Worm (Caenorhabditis elegans) whole organism, L3 larva: ENCODE results near the gene D2096.10.
A peak's percentile ranks its signal among the peaks of the same experiment; 100 is the strongest.
"Not testable (repeated sequence)": the region's sequence is repeated elsewhere in the genome, so short reads cannot be mapped to it uniquely, and the experiment has no call there.

Source experiments
- R02D3.7 ChIP-seq: fragments of 150-350 bp; optimal IDR thresholded peaks from 2 replicates; lab custom pipeline; 2014; ENCODE audit warnings: missing biosample characterization, missing genetic modification characterization
- ZK546.5 ChIP-seq: sonication (generic microtip); optimal IDR thresholded peaks from 2 replicates; lab custom pipeline; 2017; ENCODE audit warnings: missing biosample characterization, missing genetic modification characterization
- aly-2 ChIP-seq: fragments of 150-350 bp; optimal IDR thresholded peaks from 2 replicates; lab custom pipeline; 2014; ENCODE audit warnings: missing biosample characterization, missing genetic modification characterization
- ama-1 ChIP-seq: fragments of 150-350 bp; optimal IDR thresholded peaks from 2 replicates; lab custom pipeline; 2018
- ceh-16 ChIP-seq: sonication (generic microtip); optimal IDR thresholded peaks from 2 replicates; lab custom pipeline; 2017; ENCODE audit warnings: missing biosample characterization, missing genetic modification characterization
- ceh-28 ChIP-seq: fragments of 150-350 bp; optimal IDR thresholded peaks from 2 replicates; lab custom pipeline; 2014; ENCODE audit warnings: missing biosample characterization, missing genetic modification reagents, missing genetic modification characterization
- ceh-82 ChIP-seq: fragments of 150-350 bp; optimal IDR thresholded peaks from 2 replicates; lab custom pipeline; 2014; ENCODE audit warnings: missing biosample characterization, missing genetic modification characterization
- ceh-9 ChIP-seq: sonication (generic microtip); optimal IDR thresholded peaks from 2 replicates; lab custom pipeline; 2018; ENCODE audit warnings: missing biosample characterization, missing genetic modification characterization
- daf-12 ChIP-seq: fragments of 150-350 bp; optimal IDR thresholded peaks from 2 replicates; lab custom pipeline; 2014; ENCODE audit warnings: missing biosample characterization, missing genetic modification reagents, missing genetic modification characterization
- egl-27 ChIP-seq: sonication (generic microtip); optimal IDR thresholded peaks from 4 replicates; lab custom pipeline; 2017; ENCODE audit warnings: missing biosample characterization, missing genetic modification reagents, missing genetic modification characterization
- egl-5 ChIP-seq: fragments of 150-350 bp; optimal IDR thresholded peaks from 2 replicates; lab custom pipeline; 2017; ENCODE audit warnings: missing biosample characterization, missing genetic modification reagents, missing genetic modification characterization, inconsistent platforms
- elt-1 ChIP-seq: fragments of 150-350 bp; optimal IDR thresholded peaks from 2 replicates; lab custom pipeline; 2014; ENCODE audit warnings: missing biosample characterization, missing genetic modification characterization
- elt-2 ChIP-seq: sonication (generic microtip); optimal IDR thresholded peaks from 2 replicates; lab custom pipeline; 2016; ENCODE audit warnings: missing genetic modification reagents, mild to moderate bottlenecking, missing genetic modification characterization, missing compliant biosample characterization
- elt-3 ChIP-seq, 3 experiments: fragments of 150-350 bp in 1 of 3; sonication (generic microtip) in 2 of 3; optimal IDR thresholded peaks; 2 replicates in 2 of 3; 4 replicates in 1 of 3; lab custom pipeline; 2014 to 2017; ENCODE audit warnings: missing biosample characterization in 3 of 3, missing genetic modification characterization in 3 of 3
- eor-1 ChIP-seq, 2 experiments: fragments of 150-350 bp; optimal IDR thresholded peaks; 2 replicates each; lab custom pipeline; 2014 to 2018; ENCODE audit warnings: missing biosample characterization in 2 of 2, missing genetic modification characterization in 2 of 2
- fkh-10 ChIP-seq: sonication (generic microtip); optimal IDR thresholded peaks from 2 replicates; lab custom pipeline; 2017; ENCODE audit warnings: missing biosample characterization, missing genetic modification reagents, missing genetic modification characterization
- fkh-2 ChIP-seq: fragments of 150-350 bp; optimal IDR thresholded peaks from 2 replicates; lab custom pipeline; 2014; ENCODE audit warnings: missing biosample characterization, missing genetic modification reagents, missing genetic modification characterization
- fos-1 ChIP-seq: fragments of 150-350 bp; optimal IDR thresholded peaks from 2 replicates; lab custom pipeline; 2014; ENCODE audit warnings: missing biosample characterization, missing genetic modification characterization
- hmg-11 ChIP-seq: sonication (generic microtip); optimal IDR thresholded peaks from 2 replicates; lab custom pipeline; 2016; ENCODE audit warnings: missing genetic modification characterization, missing compliant biosample characterization
- jun-1 ChIP-seq: fragments of 150-350 bp; optimal IDR thresholded peaks from 2 replicates; lab custom pipeline; 2014; ENCODE audit warnings: missing biosample characterization, missing genetic modification reagents, missing genetic modification characterization
- lin-15B ChIP-seq: fragments of 150-350 bp; optimal IDR thresholded peaks from 2 replicates; lab custom pipeline; 2014; ENCODE audit warnings: missing biosample characterization, missing genetic modification characterization
- lin-39 ChIP-seq: fragments of 150-350 bp; optimal IDR thresholded peaks from 2 replicates; lab custom pipeline; 2018; ENCODE audit warnings: missing biosample characterization, missing genetic modification reagents, missing genetic modification characterization
- lsy-12 ChIP-seq: sonication (generic microtip); optimal IDR thresholded peaks from 2 replicates; lab custom pipeline; 2016; ENCODE audit warnings: mild to moderate bottlenecking, missing genetic modification characterization, missing compliant biosample characterization
- mdl-1 ChIP-seq: fragments of 150-350 bp; optimal IDR thresholded peaks from 2 replicates; lab custom pipeline; 2014; ENCODE audit warnings: missing biosample characterization, missing genetic modification characterization
- mml-1 ChIP-seq: fragments of 150-350 bp; sonication (generic microtip); optimal IDR thresholded peaks from 3 replicates; lab custom pipeline; 2014; ENCODE audit warnings: missing biosample characterization, missing genetic modification characterization
- nfya-1 ChIP-seq: sonication (generic microtip); optimal IDR thresholded peaks from 2 replicates; lab custom pipeline; 2017; ENCODE audit warnings: missing genetic modification characterization, mild to moderate bottlenecking, missing compliant biosample characterization, antibody characterized with exemption, moderate library complexity; ENCODE audit not compliant: insufficient read depth
- nhr-11 ChIP-seq: fragments of 150-350 bp; optimal IDR thresholded peaks from 2 replicates; lab custom pipeline; 2014; ENCODE audit warnings: missing biosample characterization, missing genetic modification characterization
- nhr-12 ChIP-seq: fragments of 150-350 bp; optimal IDR thresholded peaks from 2 replicates; lab custom pipeline; 2014; ENCODE audit warnings: missing biosample characterization, missing genetic modification characterization
- nhr-23 ChIP-seq: fragments of 150-350 bp; optimal IDR thresholded peaks from 2 replicates; lab custom pipeline; 2014; ENCODE audit warnings: missing biosample characterization, missing genetic modification reagents, missing genetic modification characterization
- nhr-237 ChIP-seq: fragments of 150-350 bp; optimal IDR thresholded peaks from 2 replicates; lab custom pipeline; 2014; ENCODE audit warnings: missing biosample characterization, missing genetic modification characterization
- nhr-25 ChIP-seq: sonication (generic microtip); optimal IDR thresholded peaks from 2 replicates; lab custom pipeline; 2017; ENCODE audit warnings: missing biosample characterization, missing genetic modification characterization
- nhr-28 ChIP-seq: fragments of 150-350 bp; optimal IDR thresholded peaks from 2 replicates; lab custom pipeline; 2014; ENCODE audit warnings: missing biosample characterization, missing genetic modification characterization
- nhr-43 ChIP-seq: sonication (generic microtip); optimal IDR thresholded peaks from 2 replicates; lab custom pipeline; 2016; ENCODE audit warnings: mild to moderate bottlenecking, missing genetic modification characterization, missing compliant biosample characterization; ENCODE audit not compliant: poor library complexity, severe bottlenecking
- nhr-67 ChIP-seq: fragments of 150-350 bp; optimal IDR thresholded peaks from 2 replicates; lab custom pipeline; 2014; ENCODE audit warnings: missing biosample characterization, missing genetic modification characterization
- nhr-76 ChIP-seq: fragments of 150-350 bp; sonication (generic microtip); optimal IDR thresholded peaks from 5 replicates; lab custom pipeline; 2014; ENCODE audit warnings: missing biosample characterization, missing genetic modification characterization
- nhr-77 ChIP-seq: fragments of 150-350 bp; optimal IDR thresholded peaks from 2 replicates; lab custom pipeline; 2014; ENCODE audit warnings: missing biosample characterization, missing genetic modification characterization
- pha-4 ChIP-seq: fragments of 150-350 bp; optimal IDR thresholded peaks from 2 replicates; lab custom pipeline; 2014; ENCODE audit warnings: missing biosample characterization, missing genetic modification reagents, missing genetic modification characterization
- pqm-1 ChIP-seq: fragments of 150-350 bp; optimal IDR thresholded peaks from 2 replicates; lab custom pipeline; 2017; ENCODE audit warnings: missing biosample characterization, missing genetic modification characterization, inconsistent platforms
- sea-2 ChIP-seq: fragments of 150-350 bp; sonication (generic microtip); optimal IDR thresholded peaks from 4 replicates; lab custom pipeline; 2014; ENCODE audit warnings: missing biosample characterization, missing genetic modification reagents, missing genetic modification characterization
- skn-1 ChIP-seq: fragments of 150-350 bp; optimal IDR thresholded peaks from 2 replicates; lab custom pipeline; 2014; ENCODE audit warnings: missing biosample characterization, missing genetic modification characterization
- snpc-4 ChIP-seq: fragments of 150-350 bp; optimal IDR thresholded peaks from 2 replicates; lab custom pipeline; 2014; ENCODE audit warnings: missing biosample characterization, missing genetic modification characterization
- tbx-2 ChIP-seq: sonication (generic microtip); optimal IDR thresholded peaks from 2 replicates; lab custom pipeline; 2016; ENCODE audit warnings: mild to moderate bottlenecking, missing genetic modification characterization, missing compliant biosample characterization
- unc-39 ChIP-seq: sonication (generic microtip); optimal IDR thresholded peaks from 4 replicates; lab custom pipeline; 2017; ENCODE audit warnings: missing biosample characterization, missing genetic modification characterization
- unc-62 ChIP-seq: fragments of 150-350 bp; sonication (generic microtip); optimal IDR thresholded peaks from 4 replicates; lab custom pipeline; 2014; ENCODE audit warnings: missing biosample characterization, missing genetic modification reagents, missing genetic modification characterization
- zag-1 ChIP-seq: fragments of 150-350 bp; optimal IDR thresholded peaks from 2 replicates; lab custom pipeline; 2014; ENCODE audit warnings: missing biosample characterization, missing genetic modification characterization
- ztf-11 ChIP-seq: fragments of 150-350 bp; optimal IDR thresholded peaks from 2 replicates; lab custom pipeline; 2014; ENCODE audit warnings: missing biosample characterization, missing genetic modification characterization
- ztf-4 ChIP-seq: fragments of 150-350 bp; optimal IDR thresholded peaks from 2 replicates; lab custom pipeline; 2014; ENCODE audit warnings: missing biosample characterization, missing genetic modification characterization

Gene D2096.10

DNA sequence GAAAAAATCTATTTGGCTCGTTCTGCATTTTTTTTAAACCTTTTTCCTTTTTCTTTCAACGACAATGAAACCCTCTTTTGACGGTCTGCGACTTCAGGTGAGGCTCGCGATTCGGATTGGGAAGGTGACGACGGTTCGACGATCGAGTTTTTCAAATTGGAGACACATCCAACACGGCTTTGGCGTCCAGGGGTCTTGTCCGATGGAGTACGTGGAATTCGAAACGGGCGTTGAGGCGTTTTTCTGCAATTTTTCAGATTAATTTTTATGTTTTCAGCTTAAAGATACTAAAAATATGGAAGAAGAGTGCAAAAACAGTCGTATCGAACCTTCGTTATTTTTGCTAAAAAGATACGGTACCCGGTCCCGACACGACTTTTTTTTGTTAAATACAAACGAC is at the start of gene D2096.10:
Gene D2096.10 (minus strand): TSS at position 101 of the 400 bp plus-strand sequence.
- not testable (repeated sequence) for TF ChIP-seq R02D3.7 (tag; lab: Kevin White, UChicago); skn-1; sea-2 (GFP tag; lab: Kevin White, UChicago)

DNA sequence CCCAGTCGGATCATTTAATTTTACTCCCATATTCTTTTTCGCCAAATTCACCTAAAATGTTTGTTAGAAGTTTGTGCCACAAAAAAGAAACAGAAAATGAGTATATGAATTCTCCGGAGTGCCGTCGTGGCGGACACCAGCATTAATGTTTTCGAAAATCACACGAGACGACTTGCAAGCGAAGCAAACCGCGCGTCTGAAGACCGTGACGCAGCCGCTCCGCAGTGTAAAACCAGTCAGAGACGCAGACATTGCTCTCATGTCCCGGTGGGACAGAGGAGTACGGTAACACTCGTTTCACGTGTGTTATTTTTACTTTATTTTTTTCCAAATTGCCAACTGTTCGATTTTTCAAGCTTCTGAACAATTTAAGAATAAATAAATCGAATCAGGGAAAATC is 43.7 kb upstream of the D2096.10 start, which contains the start of the genes T26A8.4 and pdtf-1:
Gene T26A8.4 (minus strand): TSS at position 185 of the 400 bp plus-strand sequence.
Gene pdtf-1 (plus strand): TSS at position 330 of the 400 bp plus-strand sequence.
- TF ChIP-seq nhr-11 (peak; percentile 85), daf-12 (tag; lab: Kevin White, UChicago) (no peak), ceh-16 (tag; lab: Kevin White, UChicago) (no peak), eor-1 (tag; optimal IDR thresholded peaks at IDR 0.05; lab: Kevin White, UChicago) (no peak), elt-3 (tag; optimal IDR thresholded peaks at IDR 0.05; lab: Kevin White, UChicago) (peak; percentile 1 to 86 (median 40)), unc-39 (tag; lab: Kevin White, UChicago) (no peak), jun-1 (peak; percentile 93), lin-39 (tag; lab: Kevin White, UChicago) (peak; percentile 98), nhr-76 (peak; percentile 68), ZK546.5 (tag; lab: Kevin White, UChicago) (no peak), snpc-4 (tag; lab: Kevin White, UChicago) (peak; percentile 94), nhr-23 (tag; lab: Kevin White, UChicago) (peak; percentile 99), nhr-12 (tag; lab: Kevin White, UChicago) (no peak), ztf-4 (peak; percentile 77), ama-1 (peak; percentile 94), pha-4 (tag; lab: Kevin White, UChicago) (peak; percentile 99), mml-1 (tag; lab: Kevin White, UChicago) (no peak), egl-27 (tag; lab: Kevin White, UChicago) (peak; percentile 79), lin-15B (tag; lab: Kevin White, UChicago) (peak; percentile 94), elt-2 (tag; lab: Kevin White, UChicago) (peak; percentile 77), skn-1 (peak; percentile 94), nhr-77 (peak; percentile 60), pqm-1 (peak; percentile 87), elt-1 (tag; lab: Kevin White, UChicago) (peak; percentile 39), unc-62 (GFP tag; lab: Kevin White, UChicago) (peak; percentile 20), nhr-237 (tag; lab: Kevin White, UChicago) (no peak), R02D3.7 (tag; lab: Kevin White, UChicago) (peak; percentile 89), lsy-12 (tag; lab: Kevin White, UChicago) (peak; percentile 92), fkh-2 (no peak), hmg-11 (tag; lab: Kevin White, UChicago) (peak; percentile 75), ceh-9 (tag; lab: Kevin White, UChicago) (no peak), nhr-25 (tag; lab: Kevin White, UChicago) (peak; percentile 99), ceh-82 (tag; lab: Kevin White, UChicago) (peak; percentile 82), egl-5 (tag; lab: Kevin White, UChicago) (peak; percentile 94), tbx-2 (tag; lab: Kevin White, UChicago) (peak; percentile 64), ztf-11 (tag; lab: Kevin White, UChicago) (no peak), nhr-28 (peak; percentile 22), fos-1 (tag; lab: Kevin White, UChicago) (peak; percentile 46), zag-1 (tag; lab: Kevin White, UChicago) (peak; percentile 68), nfya-1 (peak; percentile 100), nhr-43 (peak; percentile 93), ceh-28 (tag; lab: Kevin White, UChicago) (peak; percentile 86), aly-2 (tag; lab: Kevin White, UChicago) (no peak), fkh-10 (GFP tag; lab: Kevin White, UChicago) (peak; percentile 57), nhr-67 (tag; lab: Kevin White, UChicago) (no peak), sea-2 (GFP tag; lab: Kevin White, UChicago) (peak; percentile 2), mdl-1 (tag; lab: Kevin White, UChicago) (peak; percentile 85)
